Worm (Caenorhabditis elegans): Measurements from ENCODE around the gene nhr-254.

- TF ChIP-seq egl-27 (tag; optimal IDR thresholded peaks at IDR 0.05) = no peak
- no peak for TF ChIP-seq vab-7 (GFP tag; IDR thresholded peaks at IDR 0.05)
- TF ChIP-seq fkh-10 (GFP tag; optimal IDR thresholded peaks at IDR 0.05) = no peak
- no peak for TF ChIP-seq nhr-48 (tag; optimal IDR thresholded peaks at IDR 0.05)
- TF ChIP-seq lin-39 (tag; optimal IDR thresholded peaks at IDR 0.05) = no peak
- TF ChIP-seq dmd-9 (GFP tag; IDR thresholded peaks at IDR 0.05) = no peak
- no peak for TF ChIP-seq unc-39 (tag; optimal IDR thresholded peaks at IDR 0.05)
- TF ChIP-seq lsy-2 (tag; optimal IDR thresholded peaks at IDR 0.05) = no peak
- no peak for TF ChIP-seq lin-13 (GFP tag; optimal IDR thresholded peaks at IDR 0.05)
- no peak for TF ChIP-seq snpc-4 (tag; optimal IDR thresholded peaks at IDR 0.05)
- no peak for TF ChIP-seq dmd-8 (GFP tag; IDR thresholded peaks at IDR 0.05)
- no peak for TF ChIP-seq F44E2.7 (GFP tag; IDR thresholded peaks at IDR 0.05)
These were observed 40.6 kb upstream of the nhr-254 start for ce11 chrV:351787-352186.
